Fruit fly (Drosophila melanogaster): ENCODE data around the gene CG17105.
A peak's percentile ranks its signal among the peaks of the same experiment; 100 is the strongest.

The CG17105 gene

DNA sequence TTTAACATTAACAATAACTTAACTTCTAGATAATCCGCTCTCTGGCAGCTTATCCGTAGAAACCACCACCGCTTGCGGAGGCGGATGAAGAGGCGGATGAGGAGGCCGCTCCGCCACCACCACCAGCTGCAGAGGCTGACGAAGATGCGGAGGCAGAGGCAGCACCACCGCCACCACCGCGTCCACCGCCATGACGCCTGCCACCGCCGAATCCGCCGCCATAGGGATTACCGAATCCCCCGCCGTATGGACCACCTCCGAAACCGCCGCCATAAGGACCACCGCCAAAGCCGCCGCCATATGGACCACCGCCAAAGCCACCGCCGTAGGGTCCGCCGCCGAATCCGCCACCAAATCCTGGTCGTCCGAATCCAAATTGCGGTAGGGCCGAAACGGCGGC is 7.9 kb downstream of the CG17105 start:
- TF ChIP-seq Dif (GFP tag; optimal IDR thresholded peaks at IDR 0.05; ENCODE audit: partially characterized antibody), result no peak
- TF ChIP-seq Rel (GFP tag; optimal IDR thresholded peaks at IDR 0.05), result no peak
- no peak for TF ChIP-seq Rel (tag; optimal IDR thresholded peaks at IDR 0.05)
- TF ChIP-seq Vsx2 (GFP tag; optimal IDR thresholded peaks at IDR 0.05; ENCODE audit: partially characterized antibody), result no peak
- no peak for TF ChIP-seq GATAd (GFP tag; optimal IDR thresholded peaks at IDR 0.05)
- TF ChIP-seq dl (GFP tag; optimal IDR thresholded peaks at IDR 0.05; ENCODE audit: insufficient read depth in 1 of 2, partially characterized antibody in 2 of 2), result no peak
- no peak for TF ChIP-seq pan (optimal IDR thresholded peaks at IDR 0.05)
- TF ChIP-seq Abd-B (GFP tag; optimal IDR thresholded peaks at IDR 0.05), result no peak
- no peak for TF ChIP-seq br (GFP tag; optimal IDR thresholded peaks at IDR 0.05)
- TF ChIP-seq Myc (optimal IDR thresholded peaks at IDR 0.05), result no peak
- TF ChIP-seq brk (GFP tag; optimal IDR thresholded peaks at IDR 0.05), result no peak
- no peak for TF ChIP-seq Hnf4 (GFP tag; optimal IDR thresholded peaks at IDR 0.05)
- TF ChIP-seq Hr83 (GFP tag; optimal IDR thresholded peaks at IDR 0.05; ENCODE audit: poor library complexity, severe bottlenecking), result no peak
- TF ChIP-seq Dfd (GFP tag; optimal IDR thresholded peaks at IDR 0.05), result no peak

DNA sequence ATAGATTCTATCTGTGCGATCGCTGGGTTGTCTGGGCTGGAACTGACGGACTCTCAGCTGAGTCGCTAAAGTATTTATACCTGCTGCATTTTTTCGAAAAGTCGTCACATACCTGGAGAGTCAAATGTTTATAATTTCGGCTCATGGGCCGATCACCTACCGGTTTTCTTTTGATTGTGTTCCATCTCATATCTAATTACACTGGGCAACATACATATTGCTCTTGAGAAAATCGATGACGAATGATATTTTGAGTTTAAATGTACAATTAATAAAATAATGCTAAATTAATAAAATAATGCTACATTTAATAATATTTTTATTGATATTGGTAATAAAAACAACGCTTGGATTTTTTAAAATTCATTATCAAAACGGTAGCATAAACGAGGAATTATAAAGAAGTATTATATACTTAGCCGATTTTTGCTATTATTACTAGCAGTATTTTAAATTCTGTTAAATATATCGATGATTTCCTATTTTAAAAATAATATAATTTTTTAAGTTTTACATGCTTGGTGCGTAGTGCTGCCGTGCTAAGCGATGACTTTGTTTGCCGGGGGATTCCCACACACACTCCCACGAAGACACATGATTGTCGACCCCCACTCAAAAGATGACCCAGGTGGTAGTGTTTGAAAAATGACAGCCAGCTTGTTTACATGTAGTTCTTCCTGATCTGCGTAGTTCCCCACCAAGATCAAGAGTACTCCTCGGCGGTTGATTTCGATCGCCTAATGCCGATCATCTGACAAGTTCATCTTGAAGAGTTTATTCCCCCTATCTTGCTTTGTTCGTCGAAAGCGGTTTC is 8.6 kb downstream of the CG17105 start, which contains the start of gene CG7294:
Gene CG7294, minus strand, starts transcription at position 51 of the 814 bp plus-strand sequence.
- TF ChIP-seq Mio (GFP tag; optimal IDR thresholded peaks at IDR 0.05) (no peak), dl (GFP tag; optimal IDR thresholded peaks at IDR 0.05; ENCODE audit: insufficient read depth in 1 of 2, partially characterized antibody in 2 of 2) (no peak), CG32264 (GFP tag; optimal IDR thresholded peaks at IDR 0.05) (no peak), Rel (GFP tag; optimal IDR thresholded peaks at IDR 0.05) (no peak), Rel (tag; optimal IDR thresholded peaks at IDR 0.05) (peak; percentile 84), lola (GFP tag; optimal IDR thresholded peaks at IDR 0.05) (no peak), Abd-B (GFP tag; optimal IDR thresholded peaks at IDR 0.05) (no peak)

DNA sequence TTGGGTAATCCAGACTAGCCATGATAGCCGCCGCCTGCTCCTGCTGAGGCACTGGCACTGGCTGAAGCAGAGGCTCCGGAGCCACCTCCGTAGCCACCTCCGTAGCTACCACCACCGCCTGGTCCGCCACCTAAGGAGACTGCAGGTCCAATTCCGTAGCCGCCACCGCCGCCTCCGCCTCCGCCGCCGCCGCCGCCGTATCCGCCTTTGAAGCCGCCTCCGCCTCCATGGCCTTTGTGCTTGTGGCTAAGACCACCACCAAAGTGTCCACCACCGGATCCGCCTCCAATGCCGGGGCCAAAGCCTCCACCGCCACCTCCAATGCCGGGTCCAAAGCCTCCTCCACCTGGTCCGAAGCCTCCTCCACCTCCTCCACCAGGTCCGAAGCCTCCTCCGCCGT is 12.2 kb downstream of the CG17105 start:
- no peak for TF ChIP-seq woc (GFP tag; optimal IDR thresholded peaks at IDR 0.05)
- no peak for TF ChIP-seq rgr (GFP tag; optimal IDR thresholded peaks at IDR 0.05)
- TF ChIP-seq Dfd (GFP tag; optimal IDR thresholded peaks at IDR 0.05), result peak; percentile 56
- TF ChIP-seq brk (GFP tag; optimal IDR thresholded peaks at IDR 0.05), result no peak

DNA sequence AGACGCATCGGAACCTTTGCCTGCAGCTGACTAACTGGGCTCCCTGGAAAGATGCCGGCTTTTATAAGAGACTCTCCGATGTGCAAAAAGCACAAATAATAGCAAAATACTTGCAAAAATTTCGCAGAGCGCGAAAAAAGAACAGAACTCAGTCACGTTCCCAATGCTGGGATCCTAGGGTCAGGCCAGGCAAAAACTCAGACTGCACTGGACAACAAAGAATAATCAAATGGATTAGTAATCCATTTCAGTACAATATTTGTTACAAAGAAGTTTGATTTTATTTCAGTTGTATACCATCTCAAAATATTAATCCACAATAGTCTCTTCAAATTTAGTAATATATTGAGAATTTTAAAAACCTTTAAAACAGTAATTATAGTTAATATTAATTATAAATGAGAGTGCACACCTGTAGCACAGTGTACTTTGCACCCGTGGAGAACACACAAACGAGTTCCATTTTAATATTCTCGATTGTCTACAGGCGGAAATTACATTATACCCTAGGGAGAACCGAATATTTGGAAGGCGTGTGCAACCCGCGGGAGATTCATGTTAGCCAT is 13.3 kb downstream of the CG17105 start, which contains the start of gene CG17108:
Gene CG17108, minus strand, starts transcription at position 51 of the 566 bp plus-strand sequence.
- TF ChIP-seq usp (GFP tag; optimal IDR thresholded peaks at IDR 0.05) (no peak), CG9705 (GFP tag; optimal IDR thresholded peaks at IDR 0.05) (no peak), CG32264 (GFP tag; optimal IDR thresholded peaks at IDR 0.05) (no peak), Vsx2 (GFP tag; optimal IDR thresholded peaks at IDR 0.05; ENCODE audit: partially characterized antibody) (no peak), sv (GFP tag; optimal IDR thresholded peaks at IDR 0.05) (no peak), CrebA (GFP tag; optimal IDR thresholded peaks at IDR 0.05; ENCODE audit: borderline replicate concordance) (no peak), Myc (optimal IDR thresholded peaks at IDR 0.05) (no peak), OdsH (GFP tag; optimal IDR thresholded peaks at IDR 0.05) (no peak), dmrt93B (GFP tag; optimal IDR thresholded peaks at IDR 0.05) (no peak), Dfd (GFP tag; optimal IDR thresholded peaks at IDR 0.05) (no peak), Hnf4 (GFP tag; optimal IDR thresholded peaks at IDR 0.05) (no peak), Sp1 (GFP tag; optimal IDR thresholded peaks at IDR 0.05) (no peak)

DNA sequence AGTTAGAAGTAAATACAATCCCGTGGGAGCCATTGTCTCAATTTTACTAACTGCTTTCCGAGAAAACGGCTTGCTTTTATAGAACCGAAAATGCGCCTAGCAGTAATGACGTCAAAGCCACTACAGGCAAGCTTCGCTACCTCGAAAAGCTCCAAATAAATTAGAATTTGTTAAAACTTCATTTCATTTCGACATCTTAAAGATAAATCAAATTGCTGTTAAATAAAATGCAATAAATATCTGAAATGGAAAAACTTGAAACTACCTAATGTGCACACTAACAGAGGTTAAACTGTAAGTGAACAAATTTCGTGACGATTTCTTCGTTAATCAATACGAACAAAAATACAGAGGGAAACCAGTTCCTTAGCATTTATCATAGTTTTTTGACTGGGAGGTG is 17.2 kb downstream of the CG17105 start, which contains the start of gene CG7300:
Gene CG7300, minus strand, starts transcription at position 52 of the 400 bp plus-strand sequence.
- no peak for TF ChIP-seq rgr (GFP tag; optimal IDR thresholded peaks at IDR 0.05)
- no peak for TF ChIP-seq CG9705 (GFP tag; optimal IDR thresholded peaks at IDR 0.05)
- no peak for TF ChIP-seq dsf (GFP tag; optimal IDR thresholded peaks at IDR 0.05; ENCODE audit: borderline replicate concordance)
- TF ChIP-seq Dfd (GFP tag; optimal IDR thresholded peaks at IDR 0.05), result no peak
- TF ChIP-seq usp (GFP tag; optimal IDR thresholded peaks at IDR 0.05), result no peak
- peak; percentile 13 for TF ChIP-seq h (GFP tag; optimal IDR thresholded peaks at IDR 0.05)
- no peak for TF ChIP-seq N (GFP tag; optimal IDR thresholded peaks at IDR 0.05)
- no peak for TF ChIP-seq pan (optimal IDR thresholded peaks at IDR 0.05)
- no peak for TF ChIP-seq CG32264 (GFP tag; optimal IDR thresholded peaks at IDR 0.05)
- TF ChIP-seq psq (GFP tag; optimal IDR thresholded peaks at IDR 0.05), result no peak
- TF ChIP-seq dmrt93B (GFP tag; optimal IDR thresholded peaks at IDR 0.05), result no peak
- no peak for TF ChIP-seq woc (GFP tag; optimal IDR thresholded peaks at IDR 0.05)
- TF ChIP-seq CrebA (GFP tag; optimal IDR thresholded peaks at IDR 0.05; ENCODE audit: borderline replicate concordance), result no peak
- TF ChIP-seq Rel (GFP tag; optimal IDR thresholded peaks at IDR 0.05), result no peak
- TF ChIP-seq Rel (tag; optimal IDR thresholded peaks at IDR 0.05), result no peak
- TF ChIP-seq Abd-B (GFP tag; optimal IDR thresholded peaks at IDR 0.05), result no peak
- TF ChIP-seq sv (GFP tag; optimal IDR thresholded peaks at IDR 0.05), result peak; percentile 8
- TF ChIP-seq Sp1 (GFP tag; optimal IDR thresholded peaks at IDR 0.05), result no peak

All from whole organism, wandering third instar larva.